Worm (Caenorhabditis elegans) whole organism, L4 larva: Measurements from ENCODE around the gene ule-5.

Experiments used
- F10B5.3 ChIP-seq: sonication (generic microtip); optimal IDR thresholded peaks from 2 replicates; lab custom pipeline; 2016; ENCODE audit warnings: mild to moderate bottlenecking, missing genetic modification characterization, missing compliant biosample characterization
- F26F4.8 ChIP-seq: fragments of 200-800 bp; sonication (Bioruptor generic); conservative IDR thresholded peaks from 2 replicates; pipeline ENCODE4 v1.3.6; 2022; ENCODE audit warnings: missing genetic modification characterization, missing compliant biosample characterization
- F44E2.7 ChIP-seq: fragments of 200-800 bp; sonication (Bioruptor generic); IDR thresholded peaks from 2 replicates; pipeline ENCODE4 v2.1.2; 2022; ENCODE audit warnings: missing genetic modification characterization, missing compliant biosample characterization
- T26A8.4 ChIP-seq: fragments of 200-800 bp; sonication (Bioruptor generic); IDR thresholded peaks from 2 replicates; pipeline ENCODE4 v1.3.6; 2022; ENCODE audit warnings: missing genetic modification characterization, missing compliant biosample characterization
- Y105C5A.15 ChIP-seq: fragments of 200-800 bp; sonication (Bioruptor generic); IDR thresholded peaks from 2 replicates; pipeline ENCODE4 v1.3.6; 2022; ENCODE audit warnings: missing genetic modification characterization, missing compliant biosample characterization
- Y5F2A.4 ChIP-seq: fragments of 200-800 bp; sonication (Bioruptor generic); optimal IDR thresholded peaks from 2 replicates; lab custom pipeline; 2018; ENCODE audit warnings: mild to moderate bottlenecking, missing genetic modification characterization, missing compliant biosample characterization
- ZK337.2 ChIP-seq: fragments of 200-800 bp; sonication (Bioruptor generic); IDR thresholded peaks from 2 replicates; pipeline ENCODE4 v1.3.6; 2022; ENCODE audit warnings: missing genetic modification reagents, missing genetic modification characterization, missing compliant biosample characterization
- ZK546.5 ChIP-seq, 2 experiments: sonication (generic microtip); optimal IDR thresholded peaks; 2 replicates each; lab custom pipeline; 2017; ENCODE audit warnings: missing biosample characterization in 2 of 2, missing genetic modification characterization in 2 of 2
- aha-1 ChIP-seq: fragments of 150-350 bp; peaks from one replicate; lab custom pipeline; 2014; ENCODE audit warnings: missing biosample characterization, missing genetic modification characterization
- aly-2 ChIP-seq: sonication (generic microtip); optimal IDR thresholded peaks from 2 replicates; lab custom pipeline; 2018; ENCODE audit warnings: missing biosample characterization, missing genetic modification characterization
- ceh-44 ChIP-seq: fragments of 200-800 bp; sonication (Bioruptor generic); IDR thresholded peaks from 2 replicates; pipeline ENCODE4 v1.3.6; 2022; ENCODE audit warnings: missing genetic modification reagents, missing genetic modification characterization, missing compliant biosample characterization
- ces-1 ChIP-seq: fragments of 150-350 bp; sonication (generic microtip); optimal IDR thresholded peaks from 4 replicates; lab custom pipeline; 2014; ENCODE audit warnings: missing biosample characterization, missing genetic modification reagents, missing genetic modification characterization
- dmd-9 ChIP-seq: fragments of 200-800 bp; sonication (Bioruptor generic); IDR thresholded peaks from 2 replicates; pipeline ENCODE4 v1.3.6; 2022; ENCODE audit warnings: missing genetic modification reagents, missing genetic modification characterization, missing compliant biosample characterization
- dve-1 ChIP-seq: sonication (generic microtip); optimal IDR thresholded peaks from 2 replicates; lab custom pipeline; 2017; ENCODE audit warnings: antibody characterized with exemption, mild to moderate bottlenecking, missing genetic modification characterization, missing compliant biosample characterization; ENCODE audit not compliant: insufficient read depth
- egl-43 ChIP-seq: fragments of 200-800 bp; sonication (Bioruptor generic); IDR thresholded peaks from 2 replicates; pipeline ENCODE4 v1.3.6; 2022; ENCODE audit warnings: missing genetic modification reagents, missing genetic modification characterization, missing compliant biosample characterization
- hmg-1.1 ChIP-seq: fragments of 200-800 bp; sonication (Bioruptor generic); IDR thresholded peaks from 2 replicates; pipeline ENCODE4 v1.3.6; 2022; ENCODE audit warnings: missing genetic modification reagents, missing genetic modification characterization, missing compliant biosample characterization
- jun-1 ChIP-seq: fragments of 150-350 bp; optimal IDR thresholded peaks from 2 replicates; lab custom pipeline; 2014; ENCODE audit warnings: missing biosample characterization, missing genetic modification reagents, missing genetic modification characterization
- lin-1 ChIP-seq: fragments of 200-800 bp; sonication (Bioruptor generic); IDR thresholded peaks from 2 replicates; pipeline ENCODE4 v1.3.6; 2022; ENCODE audit warnings: missing genetic modification reagents, missing genetic modification characterization, missing compliant biosample characterization
- lin-13 ChIP-seq: fragments of 150-350 bp; optimal IDR thresholded peaks from 2 replicates; lab custom pipeline; 2014; ENCODE audit warnings: missing biosample characterization, missing genetic modification reagents, missing genetic modification characterization
- lin-29 ChIP-seq: fragments of 200-800 bp; sonication (Bioruptor generic); IDR thresholded peaks from 2 replicates; pipeline ENCODE4 v1.3.6; 2022; ENCODE audit warnings: missing genetic modification reagents, missing genetic modification characterization, missing compliant biosample characterization
- lin-38 ChIP-seq: fragments of 200-800 bp; sonication (Bioruptor generic); IDR thresholded peaks from 2 replicates; pipeline ENCODE4 v1.3.6; 2022; ENCODE audit warnings: missing genetic modification reagents, missing genetic modification characterization, missing compliant biosample characterization
- lir-3 ChIP-seq: sonication (generic microtip); optimal IDR thresholded peaks from 2 replicates; lab custom pipeline; 2016; ENCODE audit warnings: mild to moderate bottlenecking, missing genetic modification characterization, missing compliant biosample characterization
- nhr-111 ChIP-seq: fragments of 200-800 bp; sonication (Bioruptor generic); optimal IDR thresholded peaks from 2 replicates; lab custom pipeline; 2018; ENCODE audit warnings: mild to moderate bottlenecking, missing genetic modification characterization, missing compliant biosample characterization
- nhr-237 ChIP-seq: sonication (generic microtip); optimal IDR thresholded peaks from 2 replicates; lab custom pipeline; 2017; ENCODE audit warnings: missing biosample characterization, missing genetic modification characterization
- nhr-42 ChIP-seq: fragments of 200-800 bp; sonication (Bioruptor generic); IDR thresholded peaks from 2 replicates; pipeline ENCODE4 v1.3.6; 2022; ENCODE audit warnings: missing genetic modification characterization, missing compliant biosample characterization
- nhr-48 ChIP-seq: sonication (generic microtip); optimal IDR thresholded peaks from 2 replicates; lab custom pipeline; 2016; ENCODE audit warnings: mild to moderate bottlenecking, missing genetic modification characterization, missing compliant biosample characterization
- nhr-6 ChIP-seq: fragments of 150-350 bp; optimal IDR thresholded peaks from 2 replicates; lab custom pipeline; 2014; ENCODE audit warnings: missing biosample characterization, missing genetic modification characterization
- nhr-77 ChIP-seq: fragments of 150-350 bp; optimal IDR thresholded peaks from 2 replicates; lab custom pipeline; 2014; ENCODE audit warnings: missing biosample characterization, missing genetic modification characterization
- pha-4 ChIP-seq, 2 experiments: fragments of 150-350 bp in 1 of 2; fragments of 200-800 bp in 1 of 2; sonication (Bioruptor generic) in 1 of 2; IDR thresholded peaks in 1 of 2; optimal IDR thresholded peaks in 1 of 2; 2 replicates each; pipeline versions ENCODE4 v1.3.6 to Lab custom; 2014 to 2022; ENCODE audit warnings: missing genetic modification characterization in 2 of 2, missing genetic modification reagents in 2 of 2, missing biosample characterization in 1 of 2, missing compliant biosample characterization in 1 of 2
- sdz-12 ChIP-seq: fragments of 200-800 bp; sonication (Bioruptor generic); optimal IDR thresholded peaks from 2 replicates; lab custom pipeline; 2018; ENCODE audit warnings: mild to moderate bottlenecking, missing genetic modification characterization, missing compliant biosample characterization
- set-16 ChIP-seq: fragments of 200-800 bp; sonication (Bioruptor generic); IDR thresholded peaks from 2 replicates; pipeline ENCODE4 v1.3.6; 2022; ENCODE audit warnings: missing genetic modification reagents, missing genetic modification characterization, missing compliant biosample characterization
- skn-1 ChIP-seq: fragments of 150-350 bp; optimal IDR thresholded peaks from 2 replicates; lab custom pipeline; 2014; ENCODE audit warnings: missing biosample characterization, missing genetic modification characterization
- tag-97 ChIP-seq: fragments of 200-800 bp; sonication (Bioruptor generic); IDR thresholded peaks from 2 replicates; pipeline ENCODE4 v1.3.6; 2022; ENCODE audit warnings: missing genetic modification characterization, missing compliant biosample characterization
- tra-1 ChIP-seq: fragments of 200-800 bp; sonication (Bioruptor generic); IDR thresholded peaks from 2 replicates; pipeline ENCODE4 v1.3.6; 2022; ENCODE audit warnings: missing genetic modification reagents, missing genetic modification characterization, missing compliant biosample characterization
- zag-1 ChIP-seq: fragments of 150-350 bp; optimal IDR thresholded peaks from 2 replicates; lab custom pipeline; 2014; ENCODE audit warnings: missing biosample characterization, missing genetic modification characterization

ule-5 gene

DNA sequence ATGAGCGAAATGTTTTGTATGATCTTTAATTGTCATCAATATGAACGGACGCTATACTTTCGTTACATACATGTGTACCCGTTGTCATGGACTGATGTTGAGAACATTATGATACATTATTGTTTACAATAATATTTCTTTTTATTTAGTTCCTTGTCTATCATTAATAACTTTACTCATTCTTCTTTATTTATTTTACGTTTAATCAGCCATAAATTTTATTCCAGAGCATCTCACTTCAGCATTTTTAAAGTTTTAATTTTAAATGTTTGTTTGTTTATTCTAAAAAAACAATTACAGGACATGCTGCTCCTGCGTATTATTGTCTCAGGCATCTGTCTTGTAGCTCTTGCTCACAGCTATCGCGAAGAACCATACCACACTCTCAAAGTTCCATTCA, 39.6 kb upstream of the ule-5 start, which contains the start of gene F54F7.2 (continued):
- TF ChIP-seq Y5F2A.4 (GFP tag; lab: Kevin White, UChicago) (no peak), nhr-6 (tag; lab: Kevin White, UChicago) (no peak), nhr-77 (tag; lab: Kevin White, UChicago) (no peak)

- TF ChIP-seq lin-38 (no peak), ces-1 (GFP tag; lab: Kevin White, UChicago) (no peak), nhr-6 (tag; lab: Kevin White, UChicago) (no peak), lin-13 (GFP tag; lab: Kevin White, UChicago) (no peak), Y105C5A.15 (GFP tag; lab: Robert Waterston, UW) (no peak), F44E2.7 (GFP tag; lab: Robert Waterston, UW) (no peak), tra-1 (no peak), jun-1 (tag; lab: Kevin White, UChicago) (no peak), dve-1 (tag; lab: Kevin White, UChicago) (no peak)
Measured at ce11 chrX:11848618-11849017, 34.3 kb upstream of the ule-5 start, which contains the start of gene F54F7.9. TSS of gene F54F7.9 (minus strand) at chrX:11848718.

ce11 chrX:11850082-11850481, 32.8 kb upstream of the ule-5 start, which contains the start of gene F54F7.3:
TSS of gene F54F7.3 (minus strand) at chrX:11850182.
- no peak for TF ChIP-seq ZK337.2
- TF ChIP-seq pha-4 (GFP tag; IDR thresholded peaks at IDR 0.05; lab: Robert Waterston, UW): no peak
- no peak for TF ChIP-seq pha-4 (tag; optimal IDR thresholded peaks at IDR 0.05; lab: Kevin White, UChicago)
- no peak for TF ChIP-seq ZK546.5 (tag; optimal IDR thresholded peaks at IDR 0.05; lab: Kevin White, UChicago)
- TF ChIP-seq aly-2 (tag; lab: Kevin White, UChicago): no peak
- no peak for TF ChIP-seq dmd-9 (GFP tag; lab: Robert Waterston, UW)
- no peak for TF ChIP-seq ces-1 (GFP tag; lab: Kevin White, UChicago)
- TF ChIP-seq dve-1 (tag; lab: Kevin White, UChicago): no peak
- TF ChIP-seq hmg-1.1: no peak
- no peak for TF ChIP-seq set-16 (GFP tag; lab: Robert Waterston, UW)
- no peak for TF ChIP-seq T26A8.4
- no peak for TF ChIP-seq nhr-111 (GFP tag; lab: Kevin White, UChicago)
- TF ChIP-seq nhr-237 (tag; lab: Kevin White, UChicago): no peak
- TF ChIP-seq egl-43: no peak
- TF ChIP-seq F10B5.3: no peak
- no peak for TF ChIP-seq nhr-77 (tag; lab: Kevin White, UChicago)
- no peak for TF ChIP-seq F44E2.7 (GFP tag; lab: Robert Waterston, UW)
- TF ChIP-seq skn-1: no peak
- TF ChIP-seq lin-13 (GFP tag; lab: Kevin White, UChicago): no peak
- TF ChIP-seq, all 104 proteins: peak for 0

ce11 chrX:11850572-11850971, 32.4 kb upstream of the ule-5 start, which contains the start of gene F54F7.14:
TSS of gene F54F7.14 (plus strand) at chrX:11850872.
- TF ChIP-seq jun-1 (tag; lab: Kevin White, UChicago) (no peak), lin-1 (GFP tag; lab: Robert Waterston, UW) (no peak), F26F4.8 (GFP tag; lab: Robert Waterston, UW) (no peak), lir-3 (no peak), nhr-48 (no peak), Y5F2A.4 (GFP tag; lab: Kevin White, UChicago) (no peak), nhr-6 (tag; lab: Kevin White, UChicago) (no peak), ceh-44 (no peak), nhr-42 (GFP tag; lab: Robert Waterston, UW) (no peak), sdz-12 (GFP tag; lab: Kevin White, UChicago) (no peak), lin-29 (no peak)

DNA sequence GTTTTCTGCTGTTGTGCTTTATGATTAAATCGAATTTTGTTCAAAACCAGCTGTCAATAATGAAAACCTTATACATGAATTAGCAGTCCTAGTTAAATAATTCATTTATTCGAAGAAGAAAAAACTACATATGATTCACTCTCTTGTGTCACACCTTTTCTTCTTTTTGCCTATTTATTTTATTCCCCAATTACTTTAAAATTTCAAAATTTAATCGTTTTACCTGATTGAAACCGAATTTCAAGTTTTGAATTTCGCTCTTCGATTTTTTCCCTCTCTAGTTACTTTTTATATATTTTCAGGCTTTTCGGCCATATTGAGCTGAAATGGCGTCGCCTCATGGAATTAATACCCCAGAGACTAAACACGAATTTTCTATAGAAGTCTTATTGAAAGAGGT, 30.4 kb upstream of the ule-5 start, which contains the start of gene xtr-1:
xtr-1 (plus strand) TSS at position 301 of the 400 bp plus-strand sequence.
- TF ChIP-seq zag-1 (tag; lab: Kevin White, UChicago) (no peak), ces-1 (GFP tag; lab: Kevin White, UChicago) (no peak), aha-1 (tag; lab: Kevin White, UChicago) (peak; percentile 61), tag-97 (GFP tag; lab: Robert Waterston, UW) (no peak), lin-1 (GFP tag; lab: Robert Waterston, UW) (no peak), dmd-9 (GFP tag; lab: Robert Waterston, UW) (no peak)
